Worm (Caenorhabditis elegans): Measurements from ENCODE around the gene wdr-5.1.

DNA sequence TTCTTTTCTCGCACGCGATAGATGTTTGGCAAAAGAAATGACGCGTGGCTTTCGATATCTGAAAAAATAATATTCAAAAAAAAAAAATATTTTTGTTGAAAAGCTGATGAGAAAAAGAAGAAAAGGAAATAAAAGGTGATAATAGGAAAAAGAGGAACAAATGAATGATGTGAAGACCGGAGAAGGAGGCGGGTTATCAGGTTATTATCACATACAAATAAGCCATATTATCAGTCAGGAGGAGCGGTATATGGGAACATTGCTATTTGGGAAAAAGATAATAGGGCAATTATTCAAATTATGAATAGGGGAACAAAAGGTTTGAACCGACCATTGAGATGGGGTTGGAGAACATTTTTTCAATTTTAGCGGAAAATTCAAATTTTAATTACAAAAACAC is 30.9 kb upstream of the wdr-5.1 start:
- TF ChIP-seq ztf-23 (GFP tag; IDR thresholded peaks at IDR 0.05) = no peak
- no peak for TF ChIP-seq cog-1 (tag; optimal IDR thresholded peaks at IDR 0.05)
- TF ChIP-seq klf-2 (GFP tag; conservative IDR thresholded peaks at IDR 0.05) = no peak
- TF ChIP-seq flt-1 (GFP tag; IDR thresholded peaks at IDR 0.05) = no peak

Data from whole organism, midembryonic.